Worm (Caenorhabditis elegans): ENCODE data around the gene Y48G9A.6.

The Y48G9A.6 gene

DNA sequence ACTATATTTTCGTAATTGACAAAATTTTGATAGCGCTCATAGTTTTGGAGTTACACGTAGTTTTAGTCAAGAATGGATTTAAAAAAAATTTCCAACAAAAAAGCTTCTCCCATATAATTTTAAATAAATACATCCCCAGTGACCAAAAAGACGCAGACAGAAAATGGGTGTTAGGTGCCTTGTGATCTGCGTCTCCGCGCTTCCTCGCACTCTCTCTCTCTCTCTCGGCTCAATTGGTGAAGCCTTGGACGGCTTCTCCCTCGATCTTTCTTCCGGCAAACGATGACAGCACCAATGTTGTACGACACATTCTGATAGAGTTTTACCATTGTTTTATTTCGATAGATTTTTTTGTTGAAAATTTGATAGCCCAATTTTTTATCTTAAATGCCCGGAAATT, 12.3 kb downstream of the Y48G9A.6 start:
- TF ChIP-seq ceh-31 (tag; optimal IDR thresholded peaks at IDR 0.05) = peak; percentile 20
- TF ChIP-seq ceh-14 (tag; optimal IDR thresholded peaks at IDR 0.05) = no peak
- peak; percentile 15 for TF ChIP-seq unc-42 (tag; optimal IDR thresholded peaks at IDR 0.05)
- no peak for TF ChIP-seq sox-2 (GFP tag; IDR thresholded peaks at IDR 0.05)
- no peak for TF ChIP-seq hlh-6 (tag; optimal IDR thresholded peaks at IDR 0.05)
- peak; percentile 4 for TF ChIP-seq nfya-1 (tag; optimal IDR thresholded peaks at IDR 0.05)
- TF ChIP-seq hlh-30 (tag; optimal IDR thresholded peaks at IDR 0.05; ENCODE audit: insufficient read depth) = peak; percentile 5

DNA sequence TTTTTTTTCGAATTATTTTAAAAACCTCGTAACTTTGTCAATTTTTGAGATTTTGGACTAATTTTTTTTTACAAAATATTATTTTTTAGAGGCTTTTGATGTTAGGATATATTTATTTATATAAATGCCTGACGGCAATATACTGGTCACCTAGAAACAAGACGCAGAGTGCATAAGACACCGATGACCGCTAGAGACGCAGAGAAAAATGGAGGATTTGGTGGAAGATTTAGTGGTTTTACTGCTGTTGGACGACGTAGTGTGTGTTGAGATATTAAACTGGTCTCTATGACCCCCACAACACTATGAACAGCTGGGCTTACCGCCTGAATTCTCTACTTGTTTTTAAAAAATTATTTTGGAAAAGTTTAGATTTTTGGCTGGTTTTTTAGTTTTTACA, 14.4 kb downstream of the Y48G9A.6 start:
- TF ChIP-seq hlh-13 (GFP tag; optimal IDR thresholded peaks at IDR 0.05) (no peak), fkh-6 (tag; optimal IDR thresholded peaks at IDR 0.05) (no peak), pqm-1 (tag; optimal IDR thresholded peaks at IDR 0.05) (no peak), ceh-48 (tag; optimal IDR thresholded peaks at IDR 0.05) (no peak), lim-6 (tag; optimal IDR thresholded peaks at IDR 0.05) (no peak), fax-1 (tag; optimal IDR thresholded peaks at IDR 0.05) (no peak), unc-55 (GFP tag; optimal IDR thresholded peaks at IDR 0.05) (peak; percentile 63), ceh-9 (tag; optimal IDR thresholded peaks at IDR 0.05) (no peak), nfya-1 (tag; optimal IDR thresholded peaks at IDR 0.05) (peak; percentile 24)

- TF ChIP-seq hlh-13 (GFP tag; optimal IDR thresholded peaks at IDR 0.05) = no peak
- no peak for TF ChIP-seq ceh-45 (GFP tag; IDR thresholded peaks at IDR 0.05)
- TF ChIP-seq sdc-2 (tag; optimal IDR thresholded peaks at IDR 0.05) = no peak
- no peak for TF ChIP-seq K02D7.2 (tag; optimal IDR thresholded peaks at IDR 0.05)
- TF ChIP-seq hlh-15 (tag; optimal IDR thresholded peaks at IDR 0.05) = no peak
- TF ChIP-seq fkh-6 (tag; optimal IDR thresholded peaks at IDR 0.05) = no peak
- TF ChIP-seq elt-4 (tag; optimal IDR thresholded peaks at IDR 0.05) = no peak
- TF ChIP-seq ref-2 (tag; optimal IDR thresholded peaks at IDR 0.05) = no peak
- TF ChIP-seq ceh-6 (GFP tag; optimal IDR thresholded peaks at IDR 0.05) = no peak
- TF ChIP-seq sox-2 (GFP tag; IDR thresholded peaks at IDR 0.05) = no peak
- no peak for TF ChIP-seq unc-3 (GFP tag; conservative IDR thresholded peaks at IDR 0.05)
- no peak for TF ChIP-seq unc-3 (tag; optimal IDR thresholded peaks at IDR 0.05)
- no peak for TF ChIP-seq nhr-11 (tag; optimal IDR thresholded peaks at IDR 0.05)
- TF ChIP-seq nfya-1 (tag; optimal IDR thresholded peaks at IDR 0.05) = no peak
- TF ChIP-seq lim-6 (tag; optimal IDR thresholded peaks at IDR 0.05) = no peak
- TF ChIP-seq unc-55 (GFP tag; optimal IDR thresholded peaks at IDR 0.05) = no peak
- TF ChIP-seq rnt-1 (tag; optimal IDR thresholded peaks at IDR 0.05) = no peak
- no peak for TF ChIP-seq npax-4 (tag; optimal IDR thresholded peaks at IDR 0.05)
- no peak for TF ChIP-seq dve-1 (tag; optimal IDR thresholded peaks at IDR 0.05)
- TF ChIP-seq T23F11.4 (GFP tag; optimal IDR thresholded peaks at IDR 0.05) = no peak
- no peak for TF ChIP-seq unc-86 (tag; optimal IDR thresholded peaks at IDR 0.05)
These were observed 16.3 kb downstream of the Y48G9A.6 start for ce11 chrIII:2133928-2134327.

DNA sequence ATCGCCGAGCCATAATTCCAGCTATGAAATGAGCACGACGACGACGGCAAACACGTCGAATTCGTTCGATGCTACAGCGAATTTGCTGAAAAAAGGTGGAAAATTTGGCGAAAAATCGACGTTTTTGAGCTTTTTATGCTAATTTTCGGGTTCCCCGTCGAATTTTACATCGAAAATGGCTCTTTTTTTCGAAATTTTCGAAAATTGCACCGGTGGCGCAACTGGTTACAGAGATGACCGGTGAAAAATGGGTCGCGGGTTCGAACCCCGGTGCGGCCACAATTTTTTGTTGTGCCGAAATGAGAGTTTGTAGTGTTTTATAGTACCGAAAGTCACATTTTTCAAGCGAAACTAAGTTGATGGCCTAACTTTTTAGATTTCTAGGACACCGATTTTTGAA, 19.8 kb downstream of the Y48G9A.6 start:
- TF ChIP-seq ceh-45 (GFP tag; IDR thresholded peaks at IDR 0.05) (no peak), ahr-1 (tag; optimal IDR thresholded peaks at IDR 0.05) (no peak), odd-2 (tag; optimal IDR thresholded peaks at IDR 0.05) (no peak), lim-6 (tag; optimal IDR thresholded peaks at IDR 0.05) (no peak), pat-9 (tag; optimal IDR thresholded peaks at IDR 0.05) (no peak), ceh-34 (tag; optimal IDR thresholded peaks at IDR 0.05) (no peak), ceh-30 (tag; optimal IDR thresholded peaks at IDR 0.05) (no peak)

ce11 chrIII:2150555-2150954, 32.9 kb downstream of the Y48G9A.6 start:
- no peak for TF ChIP-seq dve-1 (tag; optimal IDR thresholded peaks at IDR 0.05)
- TF ChIP-seq ceh-18 (tag; optimal IDR thresholded peaks at IDR 0.05) = no peak
- TF ChIP-seq fax-1 (tag; optimal IDR thresholded peaks at IDR 0.05) = no peak
- TF ChIP-seq hlh-8 (tag; optimal IDR thresholded peaks at IDR 0.05) = no peak
- TF ChIP-seq ceh-48 (tag; optimal IDR thresholded peaks at IDR 0.05) = no peak
- no peak for TF ChIP-seq ceh-45 (GFP tag; IDR thresholded peaks at IDR 0.05)
- TF ChIP-seq Y22D7AL.16 (tag; optimal IDR thresholded peaks at IDR 0.05) = no peak
- no peak for TF ChIP-seq madf-2 (tag; optimal IDR thresholded peaks at IDR 0.05)
- no peak for TF ChIP-seq pha-2 (tag; optimal IDR thresholded peaks at IDR 0.05)
- no peak for TF ChIP-seq fkh-10 (GFP tag; optimal IDR thresholded peaks at IDR 0.05)

Data from whole organism, late embryonic.